Fruit fly (Drosophila melanogaster): ENCODE measurements around the gene CG4502.
A peak's percentile ranks its signal among the peaks of the same experiment; 100 is the strongest.

Gene CG4502

dm6 chr2L:7154861-7155594 is 49.0 kb downstream of the CG4502 start (continued):
- TF ChIP-seq Hr51 (GFP tag; optimal IDR thresholded peaks at IDR 0.05) = peak in 1 of 2 experiments; percentile 53
- no peak for TF ChIP-seq knrl (GFP tag; IDR thresholded peaks at IDR 0.05; ENCODE audit: partially characterized antibody)
- peak; percentile 6 for TF ChIP-seq CG14710 (tag; optimal IDR thresholded peaks at IDR 0.05)
- TF ChIP-seq Atf6 (GFP tag; IDR thresholded peaks at IDR 0.05) = no peak
- TF ChIP-seq CG17802 (tag; optimal IDR thresholded peaks at IDR 0.05) = no peak
- no peak for TF ChIP-seq sqz (GFP tag; optimal IDR thresholded peaks at IDR 0.05)
- no peak for TF ChIP-seq oc (tag; optimal IDR thresholded peaks at IDR 0.05)
- no peak for TF ChIP-seq CG3065 (GFP tag; optimal IDR thresholded peaks at IDR 0.05)
- no peak for TF ChIP-seq pros (GFP tag; optimal IDR thresholded peaks at IDR 0.05)
- TF ChIP-seq CG34422 (GFP tag; IDR thresholded peaks at IDR 0.05) = 0 out of 3 replicates have a peak, but pooled peaks have one; percentile 43
- TF ChIP-seq mam (GFP tag; optimal IDR thresholded peaks at IDR 0.05) = peak; percentile 14
- no peak for TF ChIP-seq CG10431 (GFP tag; optimal IDR thresholded peaks at IDR 0.05)
- TF ChIP-seq Gug (GFP tag; IDR thresholded peaks at IDR 0.05) = no peak
- no peak for TF ChIP-seq Fer3 (tag; optimal IDR thresholded peaks at IDR 0.05)
- peak; percentile 37 for TF ChIP-seq gsb-n (tag; optimal IDR thresholded peaks at IDR 0.05)
- TF ChIP-seq lab (GFP tag; optimal IDR thresholded peaks at IDR 0.05) = peak; percentile 17
- TF ChIP-seq C15 (GFP tag; IDR thresholded peaks at IDR 0.05) = no peak
- TF ChIP-seq CG15601 (tag; optimal IDR thresholded peaks at IDR 0.05) = no peak
- TF ChIP-seq Abd-B (GFP tag; optimal IDR thresholded peaks at IDR 0.05) = no peak
- TF ChIP-seq CG2202 (tag; optimal IDR thresholded peaks at IDR 0.05) = no peak
- TF ChIP-seq CG11247 (GFP tag; IDR thresholded peaks at IDR 0.05) = no peak
- TF ChIP-seq CHES-1-like (GFP tag; optimal IDR thresholded peaks at IDR 0.05) = no peak
- no peak for TF ChIP-seq CG4707 (GFP tag; optimal IDR thresholded peaks at IDR 0.05)
- peak; percentile 39; the same call in 1 of the 2 replicates for TF ChIP-seq CG14014 (GFP tag; IDR thresholded peaks at IDR 0.05)
- TF ChIP-seq gcm (GFP tag; optimal IDR thresholded peaks at IDR 0.05) = no peak
- peak; percentile 29 for TF ChIP-seq CG16863 (GFP tag; optimal IDR thresholded peaks at IDR 0.05)
- TF ChIP-seq bsh (GFP tag; optimal IDR thresholded peaks at IDR 0.05) = peak in 1 of 2 experiments; percentile 52
- TF ChIP-seq dysf (GFP tag; IDR thresholded peaks at IDR 0.05) = peak; percentile 47; the same call in 1 of the 3 replicates
- TF ChIP-seq CG9932 (GFP tag; IDR thresholded peaks at IDR 0.05) = no peak
- TF ChIP-seq CG17912 (GFP tag; optimal IDR thresholded peaks at IDR 0.05) = no peak
- no peak for TF ChIP-seq sna (GFP tag; IDR thresholded peaks at IDR 0.05; ENCODE audit: partially characterized antibody)
- peak; percentile 49 for TF ChIP-seq kay (GFP tag; optimal IDR thresholded peaks at IDR 0.05)
- no peak for TF ChIP-seq chm (GFP tag; IDR thresholded peaks at IDR 0.05)
- TF ChIP-seq gfzf (GFP tag; optimal IDR thresholded peaks at IDR 0.05) = no peak
- no peak for TF ChIP-seq CG10147 (GFP tag; optimal IDR thresholded peaks at IDR 0.05)
- TF ChIP-seq Adf1 (GFP tag; IDR thresholded peaks at IDR 0.05) = no peak
- no peak for TF ChIP-seq E2f1 (GFP tag; IDR thresholded peaks at IDR 0.05)
- TF ChIP-seq ranshi (GFP tag; IDR thresholded peaks at IDR 0.05) = peak; percentile 18; the same call in 1 of the 2 replicates
- TF ChIP-seq seq (GFP tag; IDR thresholded peaks at IDR 0.05) = no peak
- TF ChIP-seq CG8359 (GFP tag; optimal IDR thresholded peaks at IDR 0.05; ENCODE audit: borderline replicate concordance) = no peak
- TF ChIP-seq p53 (GFP tag; optimal IDR thresholded peaks at IDR 0.05) = no peak
- TF ChIP-seq CG10565 (GFP tag; optimal IDR thresholded peaks at IDR 0.05) = no peak
- TF ChIP-seq CG13287 (GFP tag; IDR thresholded peaks at IDR 0.05; ENCODE audit: partially characterized antibody) = no peak
- TF ChIP-seq Six4 (GFP tag; optimal IDR thresholded peaks at IDR 0.05) = peak; percentile 25
- no peak for TF ChIP-seq nau (GFP tag; optimal IDR thresholded peaks at IDR 0.05)
- TF ChIP-seq sr (GFP tag; IDR thresholded peaks at IDR 0.05) = no peak
- TF ChIP-seq Nf-YC (tag; optimal IDR thresholded peaks at IDR 0.05) = no peak
- no peak for TF ChIP-seq vnd (GFP tag; IDR thresholded peaks at IDR 0.05; ENCODE audit: partially characterized antibody)
- TF ChIP-seq yki (optimal IDR thresholded peaks at IDR 0.05) = no peak
